Worm (Caenorhabditis elegans) whole organism, mixed stage, embryonic: ENCODE measurements around the gene syx-2.
"Not testable (repeated sequence)": the region's sequence is repeated elsewhere in the genome, so short reads cannot be mapped to it uniquely, and the experiment has no call there.

Experiments used
- M03D4.4 ChIP-seq: sonication (generic microtip); optimal IDR thresholded peaks from 2 replicates; lab custom pipeline; 2017; ENCODE audit warnings: mild to moderate bottlenecking, missing genetic modification characterization, missing compliant biosample characterization
- blmp-1 ChIP-seq: fragments of 150-350 bp; optimal IDR thresholded peaks from 2 replicates; lab custom pipeline; 2014; ENCODE audit warnings: missing biosample characterization, missing genetic modification characterization
- ceh-39 ChIP-seq: fragments of 150-350 bp; optimal IDR thresholded peaks from 2 replicates; lab custom pipeline; 2014; ENCODE audit warnings: missing biosample characterization, missing genetic modification characterization
- ceh-43 ChIP-seq: fragments of 200-800 bp; sonication (Bioruptor generic); optimal IDR thresholded peaks from 2 replicates; lab custom pipeline; 2018; ENCODE audit warnings: mild to moderate bottlenecking, missing genetic modification characterization, moderate library complexity, missing compliant biosample characterization
- ceh-83 ChIP-seq: fragments of 200-800 bp; sonication (Bioruptor generic); optimal IDR thresholded peaks from 2 replicates; lab custom pipeline; 2018; ENCODE audit warnings: mild to moderate bottlenecking, missing genetic modification characterization, missing compliant biosample characterization
- ces-1 ChIP-seq: fragments of 150-350 bp; optimal IDR thresholded peaks from 2 replicates; lab custom pipeline; 2014; ENCODE audit warnings: missing biosample characterization, missing genetic modification reagents, missing genetic modification characterization
- cnd-1 ChIP-seq: fragments of 200-800 bp; sonication (Bioruptor generic); optimal IDR thresholded peaks from 2 replicates; lab custom pipeline; 2018; ENCODE audit warnings: mild to moderate bottlenecking, missing genetic modification characterization, missing compliant biosample characterization
- drap-1 ChIP-seq: fragments of 200-800 bp; sonication (Bioruptor generic); optimal IDR thresholded peaks from 3 replicates; lab custom pipeline; 2018; ENCODE audit warnings: mild to moderate bottlenecking, missing genetic modification characterization, missing compliant biosample characterization
- elt-3 ChIP-seq: fragments of 150-350 bp; optimal IDR thresholded peaks from 2 replicates; lab custom pipeline; 2014; ENCODE audit warnings: missing biosample characterization, missing genetic modification characterization
- ham-2 ChIP-seq: fragments of 200-800 bp; sonication (Bioruptor generic); optimal IDR thresholded peaks from 2 replicates; lab custom pipeline; 2018; ENCODE audit warnings: mild to moderate bottlenecking, missing genetic modification characterization, missing compliant biosample characterization
- hlh-1 ChIP-seq: fragments of 150-350 bp; optimal IDR thresholded peaks from 2 replicates; lab custom pipeline; 2014; ENCODE audit warnings: missing biosample characterization, missing genetic modification reagents, missing genetic modification characterization
- lin-13 ChIP-seq: fragments of 150-350 bp; optimal IDR thresholded peaks from 2 replicates; lab custom pipeline; 2014; ENCODE audit warnings: missing biosample characterization, missing genetic modification characterization
- lin-32 ChIP-seq: fragments of 200-800 bp; sonication (Bioruptor generic); optimal IDR thresholded peaks from 2 replicates; lab custom pipeline; 2018; ENCODE audit warnings: mild to moderate bottlenecking, missing genetic modification characterization, missing compliant biosample characterization
- lsy-2 ChIP-seq: fragments of 150-350 bp; optimal IDR thresholded peaks from 2 replicates; lab custom pipeline; 2014; ENCODE audit warnings: missing biosample characterization, missing genetic modification characterization
- mab-5 ChIP-seq: fragments of 150-350 bp; optimal IDR thresholded peaks from 2 replicates; lab custom pipeline; 2014; ENCODE audit warnings: missing biosample characterization, missing genetic modification characterization
- mep-1 ChIP-seq: fragments of 150-350 bp; optimal IDR thresholded peaks from 2 replicates; lab custom pipeline; 2017; ENCODE audit warnings: missing biosample characterization, missing genetic modification reagents, missing genetic modification characterization, inconsistent platforms
- mls-2 ChIP-seq: sonication (generic microtip); optimal IDR thresholded peaks from 2 replicates; lab custom pipeline; 2016; ENCODE audit warnings: mild to moderate bottlenecking, missing genetic modification characterization, moderate library complexity, missing compliant biosample characterization
- nhr-12 ChIP-seq: fragments of 150-350 bp; optimal IDR thresholded peaks from 2 replicates; lab custom pipeline; 2014; ENCODE audit warnings: missing biosample characterization, missing genetic modification characterization
- nhr-2 ChIP-seq: fragments of 150-350 bp; optimal IDR thresholded peaks from 2 replicates; lab custom pipeline; 2014; ENCODE audit warnings: missing biosample characterization, missing genetic modification characterization
- nhr-237 ChIP-seq: fragments of 150-350 bp; optimal IDR thresholded peaks from 2 replicates; lab custom pipeline; 2014; ENCODE audit warnings: missing biosample characterization, missing genetic modification characterization
- nhr-28 ChIP-seq: fragments of 150-350 bp; optimal IDR thresholded peaks from 2 replicates; lab custom pipeline; 2014; ENCODE audit warnings: missing biosample characterization, missing genetic modification characterization
- nhr-76 ChIP-seq: sonication (generic microtip); optimal IDR thresholded peaks from 2 replicates; lab custom pipeline; 2017; ENCODE audit warnings: missing biosample characterization, missing genetic modification characterization
- pha-4 ChIP-seq: fragments of 150-350 bp; optimal IDR thresholded peaks from 2 replicates; lab custom pipeline; 2018; ENCODE audit warnings: missing biosample characterization, missing genetic modification reagents, missing genetic modification characterization
- snpc-4 ChIP-seq: fragments of 150-350 bp; optimal IDR thresholded peaks from 2 replicates; lab custom pipeline; 2014; ENCODE audit warnings: missing biosample characterization, missing genetic modification characterization
- sptf-1 ChIP-seq: sonication (generic microtip); optimal IDR thresholded peaks from 2 replicates; lab custom pipeline; 2017; ENCODE audit warnings: mild to moderate bottlenecking, missing genetic modification characterization, moderate library complexity, missing compliant biosample characterization
- tbx-8 ChIP-seq: fragments of 200-800 bp; sonication (Bioruptor generic); optimal IDR thresholded peaks from 2 replicates; lab custom pipeline; 2018; ENCODE audit warnings: mild to moderate bottlenecking, missing genetic modification characterization, moderate library complexity, missing compliant biosample characterization
- unc-120 ChIP-seq: sonication (generic microtip); optimal IDR thresholded peaks from 2 replicates; lab custom pipeline; 2017; ENCODE audit warnings: missing genetic modification characterization, missing compliant biosample characterization; ENCODE audit not compliant: poor library complexity, severe bottlenecking
- unc-39 ChIP-seq: fragments of 150-350 bp; optimal IDR thresholded peaks from 2 replicates; lab custom pipeline; 2014; ENCODE audit warnings: missing biosample characterization, missing genetic modification characterization
- unc-62 ChIP-seq: fragments of 150-350 bp; optimal IDR thresholded peaks from 2 replicates; lab custom pipeline; 2014; ENCODE audit warnings: missing biosample characterization, missing genetic modification reagents, missing genetic modification characterization
- ztf-11 ChIP-seq: fragments of 150-350 bp; optimal IDR thresholded peaks from 2 replicates; lab custom pipeline; 2014; ENCODE audit warnings: missing biosample characterization, missing genetic modification characterization

Gene syx-2

ce11 chrX:13980417-13980816 is 20.5 kb downstream of the syx-2 start, which contains the start of gene arrd-24:
Gene arrd-24, minus strand, starts transcription at chrX:13980517.
- not testable (repeated sequence) for TF ChIP-seq ceh-43 (GFP tag; lab: Kevin White, UChicago); hlh-1; nhr-2 (tag; lab: Kevin White, UChicago)
- TF ChIP-seq, all 35 proteins: peak for 0; not testable (repeated sequence) for 35

- no peak for TF ChIP-seq snpc-4 (tag; lab: Kevin White, UChicago)
- no peak for TF ChIP-seq lin-13
- TF ChIP-seq nhr-237 (tag; lab: Kevin White, UChicago): no peak
- no peak for TF ChIP-seq unc-39 (tag; lab: Kevin White, UChicago)
- no peak for TF ChIP-seq nhr-76 (tag; lab: Kevin White, UChicago)
- no peak for TF ChIP-seq drap-1 (GFP tag; lab: Kevin White, UChicago)
- no peak for TF ChIP-seq hlh-1
- TF ChIP-seq unc-120: no peak
- TF ChIP-seq ceh-83 (GFP tag; lab: Kevin White, UChicago): no peak
- no peak for TF ChIP-seq M03D4.4 (tag; lab: Kevin White, UChicago)
- no peak for TF ChIP-seq lsy-2 (tag; lab: Kevin White, UChicago)
- TF ChIP-seq ham-2 (GFP tag; lab: Kevin White, UChicago): no peak
- TF ChIP-seq sptf-1 (tag; lab: Kevin White, UChicago): no peak
- no peak for TF ChIP-seq lin-32 (GFP tag; lab: Kevin White, UChicago)
- TF ChIP-seq nhr-12: no peak
- TF ChIP-seq unc-62 (GFP tag; lab: Kevin White, UChicago): no peak
- TF ChIP-seq mab-5 (tag; lab: Kevin White, UChicago): no peak
- no peak for TF ChIP-seq ceh-43 (GFP tag; lab: Kevin White, UChicago)
- TF ChIP-seq elt-3 (tag; lab: Kevin White, UChicago): no peak
- no peak for TF ChIP-seq mls-2 (tag; lab: Kevin White, UChicago)
Observed at ce11 chrX:13986307-13986706, 26.4 kb downstream of the syx-2 start, which contains the start of gene irld-24. Gene irld-24, plus strand, starts transcription at chrX:13986607.

ce11 chrX:13990680-13991079 is 30.7 kb downstream of the syx-2 start, which contains the start of gene C31E10.11:
Gene C31E10.11, minus strand, starts transcription at chrX:13990780.
- TF ChIP-seq ham-2 (GFP tag; lab: Kevin White, UChicago): no peak

ce11 chrX:13995803-13996388 is 35.9 kb downstream of the syx-2 start, which contains the start of the genes C31E10.5 and C31E10.6:
Gene C31E10.5, minus strand, starts transcription at chrX:13995834.
Gene C31E10.6, plus strand, starts transcription at chrX:13996338.
- peak; percentile 25 for TF ChIP-seq ces-1 (GFP tag; lab: Kevin White, UChicago)
- peak; percentile 50 for TF ChIP-seq lsy-2 (tag; lab: Kevin White, UChicago)
- TF ChIP-seq lin-13: peak; percentile 39
- no peak for TF ChIP-seq pha-4 (tag; lab: Kevin White, UChicago)
- no peak for TF ChIP-seq ham-2 (GFP tag; lab: Kevin White, UChicago)
- TF ChIP-seq ceh-43 (GFP tag; lab: Kevin White, UChicago): no peak
- TF ChIP-seq mab-5 (tag; lab: Kevin White, UChicago): no peak
- peak; percentile 48 for TF ChIP-seq nhr-237 (tag; lab: Kevin White, UChicago)
- peak; percentile 85 for TF ChIP-seq mep-1 (tag; lab: Kevin White, UChicago)
- no peak for TF ChIP-seq ztf-11 (tag; lab: Kevin White, UChicago)
- TF ChIP-seq cnd-1 (tag; lab: Kevin White, UChicago): peak; percentile 1
- peak; percentile 23 for TF ChIP-seq mls-2 (tag; lab: Kevin White, UChicago)

ce11 chrX:14000198-14000748 is 40.3 kb downstream of the syx-2 start:
- no peak for TF ChIP-seq nhr-12
- no peak for TF ChIP-seq tbx-8
- TF ChIP-seq blmp-1: no peak
- no peak for TF ChIP-seq nhr-28 (tag; lab: Kevin White, UChicago)
- TF ChIP-seq ceh-39: no peak
